Fruit fly (Drosophila melanogaster) whole organism: ENCODE data around the gene Gr5a.

Experiments used
- CG8478 ChIP-seq: fragments of >200 bp; optimal IDR thresholded peaks from 2 replicates; lab custom pipeline; 2018; ENCODE audit warnings: inconsistent platforms
- Dll ChIP-seq: fragments of >200 bp; optimal IDR thresholded peaks from 2 replicates; lab custom pipeline; 2017
- EcR ChIP-seq, 2 experiments: fragments of >200 bp; optimal IDR thresholded peaks; 2 replicates each; lab custom pipeline; 2017; ENCODE audit warnings: missing biosample characterization in 2 of 2, missing genetic modification characterization in 2 of 2, missing genetic modification reagents in 2 of 2
- pan ChIP-seq: fragments of >200 bp; optimal IDR thresholded peaks from 2 replicates; lab custom pipeline; 2017
- psq ChIP-seq: fragments of >200 bp; optimal IDR thresholded peaks from 2 replicates; lab custom pipeline; 2017
- usp ChIP-seq: fragments of >200 bp; optimal IDR thresholded peaks from 2 replicates; lab custom pipeline; 2017; ENCODE audit warnings: missing biosample characterization, missing genetic modification characterization, mixed read lengths

The Gr5a gene

DNA sequence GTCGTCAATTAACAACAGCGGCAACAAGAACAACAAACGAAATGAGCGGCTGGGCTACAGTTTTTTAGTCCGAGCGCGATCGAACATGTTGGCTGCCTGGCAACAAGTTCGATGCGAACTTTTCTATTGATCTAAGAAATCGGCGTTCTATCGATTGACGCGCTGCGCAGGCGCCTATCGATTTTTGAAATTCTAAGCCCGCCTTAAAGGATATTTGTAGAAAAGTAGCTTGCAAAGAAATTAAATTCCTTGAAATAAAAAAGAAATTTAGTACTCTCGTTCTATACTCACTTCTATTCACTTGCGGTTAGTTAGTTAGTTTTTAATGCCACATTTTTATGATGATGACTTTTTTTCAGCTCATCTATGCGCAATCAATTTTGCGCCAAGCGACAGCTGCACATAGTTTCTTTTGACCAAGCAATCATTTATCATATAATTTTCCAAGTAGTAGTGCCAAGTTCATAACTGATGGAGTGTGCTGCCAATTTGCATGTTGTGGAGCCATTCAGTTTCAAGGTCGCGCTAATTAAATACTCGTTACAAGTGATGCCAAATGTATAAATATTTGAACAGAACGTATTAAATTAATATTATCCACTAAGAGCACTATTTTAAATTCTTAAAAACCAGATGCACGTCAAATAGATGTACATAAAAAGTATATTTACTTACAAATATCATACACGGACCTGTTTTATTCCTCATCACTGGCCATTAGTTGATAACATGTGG, at the start of gene Gr5a, which contains the start of gene Tre1:
Gr5a (plus strand) TSS at position 685 of the 735 bp plus-strand sequence.
Tre1 (minus strand) TSS at position 45 of the 735 bp plus-strand sequence.
- TF ChIP-seq pan (lab: Kevin White, UChicago) (no peak), psq (lab: Kevin White, UChicago) (no peak), Dll (no peak), CG8478 (no peak), usp (GFP tag; lab: Kevin White, UChicago) (no peak), EcR (GFP tag; optimal IDR thresholded peaks at IDR 0.05; lab: Kevin White, UChicago) (no peak)

- TF ChIP-seq CG8478 (no peak), psq (lab: Kevin White, UChicago) (no peak), EcR (GFP tag; optimal IDR thresholded peaks at IDR 0.05; lab: Kevin White, UChicago) (no peak), usp (GFP tag; lab: Kevin White, UChicago) (no peak), pan (lab: Kevin White, UChicago) (no peak), Dll (no peak)
Observed at dm6 chrX:5634714-5635113, 45.7 kb upstream of the Gr5a start.

DNA sequence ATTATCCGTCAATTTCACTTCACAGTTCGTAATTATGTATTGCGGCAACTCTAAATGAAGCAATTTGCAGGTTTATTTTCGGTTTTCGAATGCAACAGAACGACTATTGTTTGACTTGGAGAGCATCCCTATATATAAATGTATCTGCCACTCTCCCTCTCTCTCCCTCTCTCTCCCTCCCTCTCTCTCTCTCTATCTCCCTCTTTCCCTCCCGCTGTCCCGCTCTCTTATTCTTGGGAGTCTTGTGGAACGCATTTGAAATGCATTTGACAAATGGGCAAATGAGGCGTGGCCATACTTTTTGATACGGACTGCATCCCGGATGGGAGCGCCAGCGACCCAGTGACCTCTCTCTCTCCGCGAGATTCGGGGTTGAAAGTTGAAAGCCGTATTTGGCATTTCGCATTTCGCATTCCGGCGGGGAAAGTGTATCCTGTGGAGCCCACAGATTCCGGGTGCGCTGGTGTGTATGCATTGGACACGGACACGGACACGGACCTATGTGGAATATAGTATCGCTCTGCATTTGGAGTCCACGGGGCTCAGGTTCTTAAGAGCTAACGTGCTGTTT, 43.8 kb upstream of the Gr5a start:
- no peak for TF ChIP-seq CG8478
- TF ChIP-seq psq (lab: Kevin White, UChicago) = no peak
- TF ChIP-seq EcR (GFP tag; optimal IDR thresholded peaks at IDR 0.05; lab: Kevin White, UChicago) = no peak
- no peak for TF ChIP-seq Dll
- TF ChIP-seq usp (GFP tag; lab: Kevin White, UChicago) = no peak
- TF ChIP-seq pan (lab: Kevin White, UChicago) = no peak

DNA sequence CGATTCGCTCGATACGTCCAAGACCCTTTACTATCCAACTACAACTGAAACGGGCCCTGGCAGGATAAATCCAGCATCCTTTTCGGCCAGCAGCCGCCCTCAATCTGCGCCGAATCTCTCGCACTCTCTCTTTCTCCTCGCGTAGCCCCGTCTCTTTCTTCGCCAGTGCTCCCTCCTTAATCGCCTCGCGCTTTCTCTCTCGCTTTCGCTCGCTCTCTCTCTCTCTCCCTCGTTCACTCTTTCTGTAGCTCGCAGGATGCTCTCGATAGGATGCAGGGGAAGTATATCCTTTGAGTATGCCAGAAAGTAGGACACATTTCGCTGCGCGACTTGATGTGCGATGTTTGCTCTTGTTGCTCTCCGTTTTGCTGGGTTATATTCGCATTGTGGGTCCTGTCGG, 42.9 kb upstream of the Gr5a start:
- TF ChIP-seq EcR (GFP tag; optimal IDR thresholded peaks at IDR 0.05; lab: Kevin White, UChicago) (no peak), usp (GFP tag; lab: Kevin White, UChicago) (no peak), psq (lab: Kevin White, UChicago) (no peak), CG8478 (no peak)

- TF ChIP-seq CG8478 = no peak
- no peak for TF ChIP-seq usp (GFP tag; lab: Kevin White, UChicago)
- TF ChIP-seq psq (lab: Kevin White, UChicago) = no peak
- TF ChIP-seq pan (lab: Kevin White, UChicago) = no peak
- no peak for TF ChIP-seq Dll
- no peak for TF ChIP-seq EcR (GFP tag; optimal IDR thresholded peaks at IDR 0.05; lab: Kevin White, UChicago)
Observed at dm6 chrX:5638588-5638987, 41.8 kb upstream of the Gr5a start.

dm6 chrX:5639083-5639482, 41.3 kb upstream of the Gr5a start:
- no peak for TF ChIP-seq psq (lab: Kevin White, UChicago)
- no peak for TF ChIP-seq CG8478
- no peak for TF ChIP-seq pan (lab: Kevin White, UChicago)
- TF ChIP-seq EcR (GFP tag; optimal IDR thresholded peaks at IDR 0.05; lab: Kevin White, UChicago) = no peak
- no peak for TF ChIP-seq usp (GFP tag; lab: Kevin White, UChicago)
- no peak for TF ChIP-seq Dll

DNA sequence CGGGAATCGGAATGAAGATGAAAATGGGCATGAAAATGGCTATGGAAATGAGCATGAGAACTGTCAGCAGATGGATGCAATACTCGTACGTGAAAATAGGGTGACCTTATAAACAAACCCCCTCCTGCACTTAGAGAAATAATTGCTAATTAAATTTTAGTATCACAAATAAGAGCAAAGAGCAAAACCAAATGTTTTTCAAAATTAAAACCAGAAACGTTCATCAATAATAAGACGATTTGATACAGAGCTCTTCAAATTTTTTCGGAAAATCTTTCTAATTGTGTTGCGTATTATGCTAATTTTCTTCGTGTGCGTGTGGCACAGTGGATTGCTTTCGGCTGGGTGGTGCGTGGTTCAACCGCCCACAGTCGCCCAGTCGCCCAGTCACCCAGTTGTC, 34.2 kb upstream of the Gr5a start:
- no peak for TF ChIP-seq usp (GFP tag; lab: Kevin White, UChicago)
- TF ChIP-seq Dll = no peak
- no peak for TF ChIP-seq pan (lab: Kevin White, UChicago)
- TF ChIP-seq psq (lab: Kevin White, UChicago) = no peak
- no peak for TF ChIP-seq EcR (GFP tag; optimal IDR thresholded peaks at IDR 0.05; lab: Kevin White, UChicago)
- no peak for TF ChIP-seq CG8478

- TF ChIP-seq CG8478 (no peak), psq (lab: Kevin White, UChicago) (no peak), pan (lab: Kevin White, UChicago) (no peak), EcR (GFP tag; optimal IDR thresholded peaks at IDR 0.05; lab: Kevin White, UChicago) (no peak), usp (GFP tag; lab: Kevin White, UChicago) (no peak), Dll (no peak)
Observed at dm6 chrX:5648437-5648959, 31.9 kb upstream of the Gr5a start, which contains the start of gene OtopLa. OtopLa (minus strand) TSS chrX:5648487.

DNA sequence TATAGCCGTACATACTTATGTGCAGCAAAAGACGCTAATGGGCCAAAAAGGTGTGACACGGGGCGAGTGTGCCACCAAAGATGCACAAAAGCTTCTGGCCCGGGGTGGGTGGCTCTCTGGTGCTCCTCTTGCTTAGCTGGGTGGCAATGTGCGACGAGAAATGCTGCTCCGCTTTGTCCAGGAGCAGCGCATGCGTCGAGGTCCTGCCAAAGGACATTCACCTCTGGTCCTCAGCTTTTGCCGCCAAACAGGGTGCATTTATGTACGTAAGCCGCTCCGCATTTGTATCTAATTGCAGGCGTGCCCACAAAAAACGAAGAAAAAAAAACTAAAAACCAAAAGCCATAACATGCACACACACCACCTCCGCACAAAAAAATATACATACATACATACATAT, 31.0 kb upstream of the Gr5a start:
- TF ChIP-seq usp (GFP tag; lab: Kevin White, UChicago) (no peak), pan (lab: Kevin White, UChicago) (no peak), EcR (GFP tag; optimal IDR thresholded peaks at IDR 0.05; lab: Kevin White, UChicago) (no peak), psq (lab: Kevin White, UChicago) (no peak), Dll (no peak), CG8478 (no peak)

DNA sequence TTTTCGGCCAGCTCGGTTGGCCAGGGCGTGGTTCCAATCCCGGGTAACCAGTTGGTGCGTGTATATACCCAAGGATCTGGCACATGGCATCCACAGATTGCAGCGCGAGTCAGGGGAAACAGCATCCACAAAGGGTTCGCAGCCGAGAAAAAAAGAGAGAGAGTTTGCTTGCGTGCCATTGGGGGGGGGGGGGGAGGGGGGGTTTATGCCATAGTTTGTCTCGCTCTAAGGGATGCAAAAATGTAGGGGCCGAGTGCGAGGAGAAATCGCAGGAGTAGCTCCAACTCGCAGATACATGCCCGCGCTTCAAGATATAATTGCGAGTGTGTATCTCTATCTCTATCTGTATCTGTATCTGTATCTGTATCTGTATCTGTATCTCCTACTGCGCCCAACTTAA, 30.4 kb upstream of the Gr5a start:
- TF ChIP-seq Dll (no peak), psq (lab: Kevin White, UChicago) (no peak)

- TF ChIP-seq Dll = no peak
- TF ChIP-seq pan (lab: Kevin White, UChicago) = no peak
- TF ChIP-seq EcR (GFP tag; optimal IDR thresholded peaks at IDR 0.05; lab: Kevin White, UChicago) = no peak
- no peak for TF ChIP-seq psq (lab: Kevin White, UChicago)
Observed at dm6 chrX:5661971-5662370, 18.4 kb upstream of the Gr5a start.

DNA sequence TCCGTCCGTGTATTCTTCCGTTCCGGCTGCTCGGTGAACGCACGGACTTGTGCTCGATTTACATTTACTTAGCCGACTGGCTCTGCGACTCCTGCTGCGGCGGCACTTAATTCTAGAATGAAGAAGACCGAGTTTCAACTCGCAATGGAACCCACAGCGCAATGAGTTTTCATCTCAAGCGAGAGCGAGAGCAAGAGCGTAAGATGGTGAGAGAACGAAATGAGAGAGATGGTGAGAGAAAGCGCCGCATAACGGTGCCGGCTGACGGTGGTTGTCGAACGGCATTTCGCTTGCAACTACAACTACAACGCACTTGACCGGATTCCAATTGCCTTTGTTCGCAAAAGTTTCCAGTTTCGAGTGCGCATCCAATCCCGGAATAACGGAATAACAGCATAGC, 17.7 kb upstream of the Gr5a start, which contains the start of gene OtopLc:
OtopLc (minus strand) TSS at position 101 of the 400 bp plus-strand sequence.
- TF ChIP-seq psq (lab: Kevin White, UChicago) (no peak), CG8478 (no peak), Dll (no peak), pan (lab: Kevin White, UChicago) (no peak), usp (GFP tag; lab: Kevin White, UChicago) (no peak), EcR (GFP tag; optimal IDR thresholded peaks at IDR 0.05; lab: Kevin White, UChicago) (no peak)
